Fruit fly (Drosophila melanogaster) whole organism, embryonic: ENCODE measurements around the gene CG9932.

ENCODE experiments used
- Awh ChIP-seq: fragments of 200-800 bp; sonication (Bioruptor generic); IDR thresholded peaks from 2 replicates; pipeline ENCODE4, ENCODE4 v1.3.6; 2022; ENCODE audit warnings: missing biosample characterization, missing genetic modification characterization
- Bdp1 ChIP-seq: fragments of 200-800 bp; sonication (Bioruptor generic); optimal IDR thresholded peaks from 3 replicates; lab custom pipeline; 2016; ENCODE audit warnings: missing biosample characterization, missing genetic modification characterization
- CG10267 ChIP-seq: fragments of 200-800 bp; sonication (Bioruptor generic); optimal IDR thresholded peaks from 2 replicates; lab custom pipeline; 2018; ENCODE audit warnings: missing biosample characterization, mild to moderate bottlenecking, missing genetic modification characterization, moderate library complexity
- CG10565 ChIP-seq: fragments of 200-800 bp; sonication (Bioruptor generic); optimal IDR thresholded peaks from 3 replicates; lab custom pipeline; 2016; ENCODE audit warnings: missing biosample characterization, mild to moderate bottlenecking, missing genetic modification characterization
- CG10654 ChIP-seq: fragments of 200-800 bp; sonication (Bioruptor generic); optimal IDR thresholded peaks from 2 replicates; lab custom pipeline; 2016; ENCODE audit warnings: missing biosample characterization, missing genetic modification characterization
- CG1233 ChIP-seq: fragments of 200-800 bp; sonication (Bioruptor generic); optimal IDR thresholded peaks from 4 replicates; lab custom pipeline; 2018; ENCODE audit warnings: missing biosample characterization, mild to moderate bottlenecking, missing genetic modification characterization
- CG15269 ChIP-seq: fragments of 200-800 bp; sonication (Bioruptor generic); optimal IDR thresholded peaks from 2 replicates; lab custom pipeline; 2018; ENCODE audit warnings: missing biosample characterization, mild to moderate bottlenecking, missing genetic modification characterization, moderate library complexity
- CG16813 ChIP-seq: fragments of 200-800 bp; sonication (Bioruptor generic); IDR thresholded peaks from 3 replicates; pipeline ENCODE4 v1.3.6; 2022; ENCODE audit warnings: missing biosample characterization, missing genetic modification characterization; ENCODE audit not compliant: partially characterized antibody
- CG31441 ChIP-seq: fragments of 200-800 bp; sonication (Bioruptor generic); IDR thresholded peaks from 2 replicates; pipeline ENCODE4 v1.3.6; 2022; ENCODE audit warnings: missing biosample characterization, missing genetic modification characterization
- CG32767 ChIP-seq: fragments of 200-800 bp; sonication (Bioruptor generic); IDR thresholded peaks from 2 replicates; pipeline ENCODE4 v1.3.6; 2022; ENCODE audit warnings: missing biosample characterization, missing genetic modification characterization
- CG34376 ChIP-seq: fragments of 200-800 bp; sonication (Bioruptor generic); optimal IDR thresholded peaks from 2 replicates; lab custom pipeline; 2018; ENCODE audit warnings: missing biosample characterization, mild to moderate bottlenecking, missing genetic modification characterization
- CG4707 ChIP-seq: fragments of 200-800 bp; sonication (Bioruptor generic); optimal IDR thresholded peaks from 2 replicates; lab custom pipeline; 2018; ENCODE audit warnings: missing biosample characterization, mild to moderate bottlenecking, missing genetic modification characterization, moderate library complexity
- CG5953 ChIP-seq: fragments of 200-800 bp; sonication (Bioruptor generic); IDR thresholded peaks from 2 replicates; pipeline ENCODE4 v1.3.6; 2022; ENCODE audit warnings: missing biosample characterization, missing genetic modification characterization
- CG6854 ChIP-seq: fragments of 200-800 bp; sonication (Bioruptor generic); optimal IDR thresholded peaks from 3 replicates; lab custom pipeline; 2017; ENCODE audit warnings: missing biosample characterization, mild to moderate bottlenecking, missing genetic modification characterization
- CG7839 ChIP-seq: fragments of 200-800 bp; sonication (Bioruptor generic); optimal IDR thresholded peaks from 3 replicates; lab custom pipeline; 2018; ENCODE audit warnings: missing biosample characterization, mild to moderate bottlenecking, missing genetic modification characterization, moderate library complexity
- CG7987 ChIP-seq: fragments of 200-800 bp; sonication (Bioruptor generic); optimal IDR thresholded peaks from 2 replicates; lab custom pipeline; 2018; ENCODE audit warnings: missing biosample characterization, mild to moderate bottlenecking, missing genetic modification characterization, moderate library complexity
- CG9215 ChIP-seq: fragments of 200-800 bp; sonication (Bioruptor generic); IDR thresholded peaks from 2 replicates; pipeline ENCODE4 v1.3.6; 2022; ENCODE audit warnings: missing biosample characterization, missing genetic modification characterization
- CG9817 ChIP-seq: fragments of 200-800 bp; sonication (Bioruptor generic); optimal IDR thresholded peaks from 2 replicates; lab custom pipeline; 2018; ENCODE audit warnings: missing biosample characterization, mild to moderate bottlenecking, missing genetic modification characterization, moderate library complexity
- CTCF ChIP-seq: fragments of 200-800 bp; sonication (Bioruptor generic); optimal IDR thresholded peaks from 2 replicates; lab custom pipeline; 2017; ENCODE audit warnings: missing biosample characterization, mild to moderate bottlenecking, missing genetic modification characterization, moderate library complexity
- Chrac-16 ChIP-seq: fragments of 200-800 bp; sonication (Bioruptor generic); optimal IDR thresholded peaks from 3 replicates; lab custom pipeline; 2016; ENCODE audit warnings: missing biosample characterization, missing genetic modification characterization
- CoRest ChIP-seq: fragments of 200-800 bp; sonication (Bioruptor generic); optimal IDR thresholded peaks from 3 replicates; lab custom pipeline; 2018; ENCODE audit warnings: missing biosample characterization, mild to moderate bottlenecking, missing genetic modification characterization, moderate library complexity
- Deaf1 ChIP-seq: fragments of 200-800 bp; optimal IDR thresholded peaks from 3 replicates; lab custom pipeline; 2019; ENCODE audit warnings: missing biosample characterization, mild to moderate bottlenecking, missing genetic modification characterization, moderate library complexity
- Gug ChIP-seq: fragments of 200-800 bp; sonication (Bioruptor generic); IDR thresholded peaks from 4 replicates; pipeline ENCODE4 v1.3.6; 2022; ENCODE audit warnings: missing biosample characterization, missing genetic modification characterization
- Hand ChIP-seq: fragments of 200-800 bp; sonication (Bioruptor generic); optimal IDR thresholded peaks from 2 replicates; lab custom pipeline; 2017; ENCODE audit warnings: mild to moderate bottlenecking, missing biosample characterization, missing genetic modification reagents, missing genetic modification characterization
- Lim3 ChIP-seq: fragments of 200-800 bp; sonication (Bioruptor generic); IDR thresholded peaks from 2 replicates; pipeline ENCODE4 v1.3.6; 2022; ENCODE audit warnings: missing biosample characterization, missing genetic modification characterization
- MTF-1 ChIP-seq: fragments of 200-800 bp; sonication (Bioruptor generic); optimal IDR thresholded peaks from 2 replicates; lab custom pipeline; 2018; ENCODE audit warnings: missing biosample characterization, mild to moderate bottlenecking, missing genetic modification characterization, borderline replicate concordance
- NFAT ChIP-seq: fragments of 200-800 bp; sonication (Bioruptor generic); IDR thresholded peaks from 2 replicates; pipeline ENCODE4 v1.3.6; 2022; ENCODE audit warnings: missing biosample characterization, missing genetic modification characterization
- Xbp1 ChIP-seq: fragments of 200-800 bp; sonication (Bioruptor generic); optimal IDR thresholded peaks from 3 replicates; lab custom pipeline; 2016; ENCODE audit warnings: missing biosample characterization, mild to moderate bottlenecking, missing genetic modification characterization
- al ChIP-seq: fragments of 200-800 bp; sonication (Bioruptor generic); IDR thresholded peaks from 2 replicates; pipeline ENCODE4 v1.3.6; 2022; ENCODE audit warnings: missing biosample characterization, missing genetic modification characterization
- bcd ChIP-seq: fragments of 200-800 bp; sonication (Bioruptor generic); optimal IDR thresholded peaks from 2 replicates; lab custom pipeline; 2017; ENCODE audit warnings: missing biosample characterization, mild to moderate bottlenecking, missing genetic modification characterization
- bigmax ChIP-seq: fragments of 200-800 bp; sonication (Bioruptor generic); optimal IDR thresholded peaks from 2 replicates; lab custom pipeline; 2018; ENCODE audit warnings: missing biosample characterization, mild to moderate bottlenecking, missing genetic modification characterization
- cad ChIP-seq: fragments of >200 bp; optimal IDR thresholded peaks from 2 replicates; lab custom pipeline; 2017; ENCODE audit warnings: missing biosample characterization, missing genetic modification characterization
- crol ChIP-seq: fragments of 200-800 bp; sonication (Bioruptor generic); IDR thresholded peaks from 2 replicates; pipeline ENCODE4 v1.3.6; 2022; ENCODE audit warnings: missing biosample characterization, missing genetic modification characterization
- danr ChIP-seq: fragments of 200-800 bp; sonication (Bioruptor generic); IDR thresholded peaks from 2 replicates; pipeline ENCODE4 v1.3.6; 2022; ENCODE audit warnings: missing biosample characterization, missing genetic modification characterization
- dysf ChIP-seq: fragments of 200-800 bp; sonication (Bioruptor generic); IDR thresholded peaks from 3 replicates; pipeline ENCODE4 v1.3.6; 2022; ENCODE audit warnings: missing biosample characterization, missing genetic modification characterization
- fd64A ChIP-seq: fragments of 200-800 bp; sonication (Bioruptor generic); optimal IDR thresholded peaks from 3 replicates; lab custom pipeline; 2018; ENCODE audit warnings: missing biosample characterization, mild to moderate bottlenecking, missing genetic modification characterization
- ham ChIP-seq: fragments of 200-800 bp; sonication (Bioruptor generic); IDR thresholded peaks from 2 replicates; pipeline ENCODE4 v1.3.6; 2022; ENCODE audit warnings: missing biosample characterization, missing genetic modification characterization
- nerfin-2 ChIP-seq: fragments of 200-800 bp; sonication (Bioruptor generic); IDR thresholded peaks from 2 replicates; pipeline ENCODE4 v1.3.6; 2022; ENCODE audit warnings: missing biosample characterization, missing genetic modification characterization; ENCODE audit not compliant: partially characterized antibody
- pho ChIP-seq: fragments of 200-800 bp; sonication (Bioruptor generic); optimal IDR thresholded peaks from 2 replicates; lab custom pipeline; 2016; ENCODE audit warnings: missing biosample characterization, missing genetic modification characterization
- pita ChIP-seq: fragments of 200-800 bp; sonication (Bioruptor generic); optimal IDR thresholded peaks from 2 replicates; lab custom pipeline; 2017; ENCODE audit warnings: missing biosample characterization, mild to moderate bottlenecking, missing genetic modification characterization
- pros ChIP-seq: fragments of 200-800 bp; sonication (Bioruptor generic); optimal IDR thresholded peaks from 3 replicates; lab custom pipeline; 2019; ENCODE audit warnings: missing biosample characterization, mild to moderate bottlenecking, missing genetic modification characterization, moderate library complexity
- psq ChIP-seq: fragments of 200-800 bp; sonication (Bioruptor generic); optimal IDR thresholded peaks from 2 replicates; lab custom pipeline; 2017; ENCODE audit warnings: missing biosample characterization, missing genetic modification characterization
- pum ChIP-seq: fragments of 200-800 bp; sonication (Bioruptor generic); optimal IDR thresholded peaks from 2 replicates; lab custom pipeline; 2016; ENCODE audit warnings: missing biosample characterization, missing genetic modification characterization
- run ChIP-seq: fragments of 200-800 bp; sonication (Bioruptor generic); optimal IDR thresholded peaks from 3 replicates; lab custom pipeline; 2018; ENCODE audit warnings: missing biosample characterization, mild to moderate bottlenecking, missing genetic modification characterization
- sc ChIP-seq, 3 experiments: fragments of >200 bp in 2 of 3; fragments of 200-800 bp in 1 of 3; sonication (Bioruptor generic) in 1 of 3; optimal IDR thresholded peaks; 2 replicates in 2 of 3; 3 replicates in 1 of 3; lab custom pipeline; 2017; ENCODE audit warnings: mild to moderate bottlenecking in 1 of 3, missing biosample characterization in 1 of 3, missing genetic modification characterization in 1 of 3, missing genetic modification reagents in 1 of 3
- sug ChIP-seq: fragments of 200-800 bp; optimal IDR thresholded peaks from 2 replicates; lab custom pipeline; 2019; ENCODE audit warnings: missing biosample characterization, mild to moderate bottlenecking, missing genetic modification characterization, moderate library complexity
- tio ChIP-seq: fragments of 200-800 bp; sonication (Bioruptor generic); optimal IDR thresholded peaks from 2 replicates; lab custom pipeline; 2017; ENCODE audit warnings: missing biosample characterization, missing genetic modification characterization, inconsistent platforms
- trh ChIP-seq: fragments of 200-800 bp; sonication (Bioruptor generic); optimal IDR thresholded peaks from 2 replicates; lab custom pipeline; 2016; ENCODE audit warnings: missing biosample characterization, missing genetic modification characterization
- vfl ChIP-seq: fragments of 200-800 bp; sonication (Bioruptor generic); optimal IDR thresholded peaks from 2 replicates; lab custom pipeline; 2016; ENCODE audit warnings: missing biosample characterization, missing genetic modification characterization
- vvl ChIP-seq: fragments of 200-800 bp; sonication (Bioruptor generic); IDR thresholded peaks from 2 replicates; pipeline ENCODE4 v1.3.6; 2022; ENCODE audit warnings: missing biosample characterization, missing genetic modification characterization

CG9932 gene

DNA sequence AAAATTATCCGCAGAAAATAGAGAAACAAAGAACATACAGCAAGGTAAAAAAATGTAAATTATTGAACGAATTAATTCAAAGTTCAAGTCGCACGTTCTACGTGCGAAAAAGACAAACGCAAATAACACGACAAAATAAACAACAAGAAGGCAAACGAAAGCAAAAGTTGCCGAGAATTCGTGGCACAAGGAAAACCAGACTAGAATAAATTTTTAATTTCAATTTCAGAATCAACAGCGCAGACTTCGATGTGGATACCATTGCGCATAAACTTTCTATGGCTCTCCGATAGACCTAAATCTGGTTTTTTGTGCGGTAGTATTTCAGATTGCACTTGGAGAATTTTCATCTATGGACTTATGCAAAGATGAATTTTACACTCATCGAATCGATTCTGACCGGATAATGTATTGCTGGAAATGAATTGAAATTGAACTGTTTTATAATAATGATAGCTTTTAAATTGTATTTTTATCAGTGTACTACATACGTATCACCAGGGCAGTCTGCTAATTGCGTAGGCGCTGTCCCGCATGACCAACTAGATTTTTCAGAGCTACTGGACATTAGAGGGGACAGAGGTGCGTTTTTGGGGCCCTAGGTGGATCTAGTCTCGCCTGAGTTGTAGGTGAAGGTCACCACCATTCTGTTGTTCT, 23.6 kb upstream of the CG9932 start (continued):
- TF ChIP-seq NFAT = peak; percentile 95
- TF ChIP-seq nerfin-2 (GFP tag; lab: Robert Waterston, UW) = no peak
- TF ChIP-seq fd64A (GFP tag; lab: Kevin White, UChicago) = peak; percentile 1
- peak; percentile 55 for TF ChIP-seq CG1233 (GFP tag; lab: Kevin White, UChicago)
- TF ChIP-seq run (tag; lab: Kevin White, UChicago) = peak; percentile 41
- TF ChIP-seq Chrac-16 (GFP tag; lab: Kevin White, UChicago) = peak; percentile 81
- peak; percentile 95 for TF ChIP-seq vvl
- peak; percentile 63 for TF ChIP-seq Bdp1 (GFP tag; lab: Kevin White, UChicago)
- 0 out of 2 replicates have a peak, but pooled peaks have one; percentile 28 for TF ChIP-seq Lim3 (GFP tag; lab: Robert Waterston, UW)
- peak; percentile 86 for TF ChIP-seq bcd
- TF ChIP-seq CG16813 (GFP tag; lab: Robert Waterston, UW) = no peak
- peak; percentile 62 for TF ChIP-seq CG10267 (tag; lab: Kevin White, UChicago)
- TF ChIP-seq cad = no peak
- peak; percentile 73 for TF ChIP-seq danr (GFP tag; lab: Robert Waterston, UW)
- TF ChIP-seq CG6854 (GFP tag; lab: Kevin White, UChicago) = peak; percentile 71
- TF ChIP-seq CG9817 (tag; lab: Kevin White, UChicago) = peak; percentile 85
- peak; percentile 88 for TF ChIP-seq vfl
- peak; percentile 55 for TF ChIP-seq trh (GFP tag; lab: Kevin White, UChicago)
- no peak for TF ChIP-seq sc (optimal IDR thresholded peaks at IDR 0.05; lab: Kevin White, UChicago)
- TF ChIP-seq sc (GFP tag; optimal IDR thresholded peaks at IDR 0.05; lab: Kevin White, UChicago) = peak; percentile 44
- TF ChIP-seq Xbp1 (GFP tag; lab: Kevin White, UChicago) = peak; percentile 79
- TF ChIP-seq CG34376 (GFP tag; lab: Kevin White, UChicago) = peak; percentile 49
- TF ChIP-seq CG5953 (GFP tag; lab: Robert Waterston, UW) = 0 out of 2 replicates have a peak, but pooled peaks have one; percentile 22
- TF ChIP-seq CG32767 = peak; percentile 81
- peak; percentile 76 for TF ChIP-seq pum (GFP tag; lab: Kevin White, UChicago)
- TF ChIP-seq CG15269 = peak; percentile 87
- TF ChIP-seq crol = peak; percentile 68
- no peak for TF ChIP-seq CG10565 (GFP tag; lab: Kevin White, UChicago)
- TF ChIP-seq CG4707 = no peak
- TF ChIP-seq al (GFP tag; lab: Robert Waterston, UW) = peak; percentile 96
- peak; percentile 65 for TF ChIP-seq Deaf1 (tag; lab: Kevin White, UChicago)
- TF ChIP-seq CG7987 (GFP tag; lab: Kevin White, UChicago) = peak; percentile 79
- TF ChIP-seq CG7839 (tag; lab: Kevin White, UChicago) = peak; percentile 90
- peak; percentile 88 for TF ChIP-seq CG9215 (GFP tag; lab: Robert Waterston, UW)
- TF ChIP-seq Awh (GFP tag; lab: Robert Waterston, UW) = peak; percentile 82
- peak; percentile 73 for TF ChIP-seq CG31441 (GFP tag; lab: Robert Waterston, UW)
- TF ChIP-seq dysf (GFP tag; lab: Robert Waterston, UW) = peak; percentile 96
- peak; percentile 83; the same call in 1 of the 2 replicates for TF ChIP-seq ham
- peak; percentile 58 for TF ChIP-seq psq (GFP tag; lab: Kevin White, UChicago)
- peak; percentile 63 for TF ChIP-seq CG10654 (GFP tag; lab: Kevin White, UChicago)
- TF ChIP-seq Gug (GFP tag; lab: Robert Waterston, UW) = peak; percentile 88; the same call in 2 of the 4 replicates
- peak; percentile 85 for TF ChIP-seq CoRest
- TF ChIP-seq pho (GFP tag; lab: Kevin White, UChicago) = peak; percentile 91
- TF ChIP-seq bigmax (GFP tag; lab: Kevin White, UChicago) = peak; percentile 20
- no peak for TF ChIP-seq pita (GFP tag; lab: Kevin White, UChicago)
- peak; percentile 81 for TF ChIP-seq tio
- TF ChIP-seq CTCF (GFP tag; lab: Kevin White, UChicago) = no peak
- TF ChIP-seq sug (tag; lab: Kevin White, UChicago) = peak; percentile 50
- TF ChIP-seq Hand (GFP tag; lab: Kevin White, UChicago) = peak; percentile 83
- TF ChIP-seq pros = no peak
- peak; percentile 28 for TF ChIP-seq MTF-1 (GFP tag; lab: Kevin White, UChicago)
